Fruit fly (Drosophila melanogaster): Measurements from ENCODE around the gene CG11037.

dm6 chr3L:20966662-20967061, 5.5 kb upstream of the CG11037 start, which contains the start of gene CG12983:
- TF ChIP-seq Crg-1 (GFP tag; optimal IDR thresholded peaks at IDR 0.05), result no peak
- no peak for TF ChIP-seq Clk (GFP tag; optimal IDR thresholded peaks at IDR 0.05)
- no peak for TF ChIP-seq kay (GFP tag; ENCODE audit: borderline replicate concordance)
- no peak for TF ChIP-seq cnc (optimal IDR thresholded peaks at IDR 0.05)
- TF ChIP-seq CG5204 (GFP tag; optimal IDR thresholded peaks at IDR 0.05), result no peak
- no peak for TF ChIP-seq CG7045 (GFP tag; optimal IDR thresholded peaks at IDR 0.05)
- TF ChIP-seq CG12768 (GFP tag; optimal IDR thresholded peaks at IDR 0.05), result no peak
- TF ChIP-seq Mnt (GFP tag; optimal IDR thresholded peaks at IDR 0.05), result no peak
- no peak for TF ChIP-seq CG1620 (GFP tag; optimal IDR thresholded peaks at IDR 0.05)
- TF ChIP-seq Hr96 (GFP tag; optimal IDR thresholded peaks at IDR 0.05), result no peak
- no peak for TF ChIP-seq CG33017 (tag; optimal IDR thresholded peaks at IDR 0.05)
- TF ChIP-seq bab1 (GFP tag; optimal IDR thresholded peaks at IDR 0.05), result no peak
- TF ChIP-seq ovo (GFP tag; optimal IDR thresholded peaks at IDR 0.05), result no peak

All from whole organism, adult.